Worm (Caenorhabditis elegans) whole organism, L1 larva: ENCODE measurements around the gene C08F8.6.
"Not testable (repeated sequence)": the region's sequence is repeated elsewhere in the genome, so short reads cannot be mapped to it uniquely, and the experiment has no call there.

Experiments
- Y116A8C.19 ChIP-seq: sonication (generic microtip); optimal IDR thresholded peaks from 2 replicates; lab custom pipeline; 2016; ENCODE audit warnings: missing compliant biosample characterization, missing genetic modification characterization, borderline replicate concordance
- aly-2 ChIP-seq: fragments of 150-350 bp; optimal IDR thresholded peaks from 2 replicates; lab custom pipeline; 2014; ENCODE audit warnings: missing biosample characterization, missing genetic modification characterization
- ceh-8 ChIP-seq: fragments of 200-800 bp; sonication (Bioruptor generic); optimal IDR thresholded peaks from 2 replicates; lab custom pipeline; 2018; ENCODE audit warnings: mild to moderate bottlenecking, missing genetic modification characterization, moderate library complexity, missing compliant biosample characterization
- dpl-1 ChIP-seq, 3 experiments: fragments of 150-350 bp in 2 of 3; sonication (generic microtip) in 1 of 3; optimal IDR thresholded peaks; 2 replicates each; lab custom pipeline; 2014 to 2017; ENCODE audit warnings: missing biosample characterization in 3 of 3, missing genetic modification characterization in 3 of 3, missing genetic modification reagents in 3 of 3
- elt-3 ChIP-seq, 6 experiments: fragments of 150-350 bp in 1 of 6; sonication (generic microtip); optimal IDR thresholded peaks; 2 replicates each; lab custom pipeline; 2017 to 2018; ENCODE audit warnings: missing biosample characterization in 6 of 6, missing genetic modification characterization in 6 of 6, inconsistent platforms in 1 of 6
- lin-35 ChIP-seq, 2 experiments: fragments of 150-350 bp; optimal IDR thresholded peaks; 2 replicates each; lab custom pipeline; 2014; ENCODE audit warnings: missing biosample characterization in 2 of 2, missing genetic modification characterization in 2 of 2, missing genetic modification reagents in 2 of 2
- mdl-1 ChIP-seq, 2 experiments: fragments of 150-350 bp; optimal IDR thresholded peaks; 2 replicates each; lab custom pipeline; 2014 to 2017; ENCODE audit warnings: missing biosample characterization in 2 of 2, missing genetic modification characterization in 2 of 2, inconsistent platforms in 1 of 2
- nhr-28 ChIP-seq: fragments of 150-350 bp; optimal IDR thresholded peaks from 2 replicates; lab custom pipeline; 2014; ENCODE audit warnings: missing biosample characterization, missing genetic modification characterization
- nhr-84 ChIP-seq: sonication (generic microtip); optimal IDR thresholded peaks from 2 replicates; lab custom pipeline; 2017; ENCODE audit warnings: missing biosample characterization, missing genetic modification characterization
- pax-3 ChIP-seq: fragments of 200-800 bp; sonication (Bioruptor generic); optimal IDR thresholded peaks from 2 replicates; lab custom pipeline; 2018; ENCODE audit warnings: mild to moderate bottlenecking, missing genetic modification characterization, moderate library complexity, missing compliant biosample characterization
- rnt-1 ChIP-seq: sonication (generic microtip); optimal IDR thresholded peaks from 2 replicates; lab custom pipeline; 2016; ENCODE audit warnings: mild to moderate bottlenecking, missing genetic modification characterization, moderate library complexity, missing compliant biosample characterization
- skn-1 ChIP-seq: fragments of 150-350 bp; optimal IDR thresholded peaks from 2 replicates; lab custom pipeline; 2014; ENCODE audit warnings: missing biosample characterization, missing genetic modification characterization
- ztf-4 ChIP-seq: fragments of 150-350 bp; optimal IDR thresholded peaks from 2 replicates; lab custom pipeline; 2014; ENCODE audit warnings: missing biosample characterization, missing genetic modification characterization

DNA sequence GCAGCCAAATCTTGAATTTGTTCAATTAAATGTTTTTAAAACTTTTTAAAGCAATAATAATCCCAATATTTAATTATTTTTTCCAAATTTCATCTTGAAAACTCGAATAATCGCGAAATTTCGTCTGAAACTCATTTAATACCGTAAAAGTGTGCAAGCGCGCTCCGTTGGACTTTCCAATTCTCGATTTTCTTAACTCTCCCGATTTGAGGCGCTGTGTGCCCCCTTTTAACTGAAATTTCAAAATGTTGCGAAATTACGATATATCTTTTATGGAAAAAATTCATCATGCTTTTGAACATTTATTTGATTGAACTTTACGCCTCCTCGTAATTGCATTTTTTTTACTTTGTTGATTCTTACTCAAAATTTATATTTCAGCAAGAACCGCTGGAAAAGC, 37.7 kb upstream of the C08F8.6 start, which contains the start of gene R07H5.11:
- TF ChIP-seq nhr-28; rnt-1 (tag; lab: Kevin White, UChicago); pax-3 (tag; lab: Kevin White, UChicago); nhr-84 (tag; lab: Kevin White, UChicago); lin-35 (GFP tag; optimal IDR thresholded peaks at IDR 0.05; lab: Kevin White, UChicago); ceh-8; ztf-4 (tag; lab: Kevin White, UChicago); dpl-1 (GFP tag; optimal IDR thresholded peaks at IDR 0.05; lab: Kevin White, UChicago); mdl-1 (tag; optimal IDR thresholded peaks at IDR 0.05; lab: Kevin White, UChicago); Y116A8C.19; skn-1 (tag; lab: Kevin White, UChicago); aly-2 (tag; lab: Kevin White, UChicago); elt-3 (tag; optimal IDR thresholded peaks at IDR 0.05; lab: Kevin White, UChicago): not testable (repeated sequence)
